Worm (Caenorhabditis elegans): ENCODE data around the gene sre-31.

Gene sre-31

ce11 chrII:12408717-12409116 lies at the start of gene sre-31:
Gene sre-31, minus strand, starts transcription at chrII:12408817.
- TF ChIP-seq R02D3.7 (tag; optimal IDR thresholded peaks at IDR 0.05) (no peak), fkh-10 (GFP tag; optimal IDR thresholded peaks at IDR 0.05) (no peak), nhr-67 (tag; optimal IDR thresholded peaks at IDR 0.05) (no peak), unc-39 (tag; optimal IDR thresholded peaks at IDR 0.05) (no peak), sea-2 (GFP tag; optimal IDR thresholded peaks at IDR 0.05) (no peak), fkh-2 (tag; optimal IDR thresholded peaks at IDR 0.05) (no peak), daf-12 (tag; optimal IDR thresholded peaks at IDR 0.05) (no peak)

ce11 chrII:12457275-12457674 lies 48.7 kb upstream of the sre-31 start, which contains the start of gene sre-38:
Gene sre-38, plus strand, starts transcription at chrII:12457575.
- TF ChIP-seq aly-2 (tag; optimal IDR thresholded peaks at IDR 0.05) (no peak), ztf-11 (tag; optimal IDR thresholded peaks at IDR 0.05) (no peak), snpc-4 (tag; optimal IDR thresholded peaks at IDR 0.05) (no peak), nhr-237 (tag; optimal IDR thresholded peaks at IDR 0.05) (no peak), unc-62 (GFP tag; optimal IDR thresholded peaks at IDR 0.05) (no peak), mdl-1 (tag; optimal IDR thresholded peaks at IDR 0.05) (no peak), nfya-1 (tag; optimal IDR thresholded peaks at IDR 0.05; ENCODE audit: insufficient read depth) (no peak), sea-2 (GFP tag; optimal IDR thresholded peaks at IDR 0.05) (no peak), jun-1 (tag; optimal IDR thresholded peaks at IDR 0.05) (no peak), hmg-11 (tag; optimal IDR thresholded peaks at IDR 0.05) (no peak), elt-3 (tag; optimal IDR thresholded peaks at IDR 0.05) (no peak), elt-2 (tag; optimal IDR thresholded peaks at IDR 0.05) (no peak), eor-1 (tag; optimal IDR thresholded peaks at IDR 0.05) (no peak), nhr-11 (tag; optimal IDR thresholded peaks at IDR 0.05) (no peak), ama-1 (optimal IDR thresholded peaks at IDR 0.05) (no peak), nhr-28 (tag; optimal IDR thresholded peaks at IDR 0.05) (no peak), R02D3.7 (tag; optimal IDR thresholded peaks at IDR 0.05) (no peak), mml-1 (tag; optimal IDR thresholded peaks at IDR 0.05) (no peak), ceh-82 (tag; optimal IDR thresholded peaks at IDR 0.05) (no peak), fkh-10 (GFP tag; optimal IDR thresholded peaks at IDR 0.05) (no peak)

ce11 chrII:12456633-12457032 lies 48.0 kb upstream of the sre-31 start, which contains the start of gene sre-32:
Gene sre-32, minus strand, starts transcription at chrII:12456733.
- TF ChIP-seq nhr-77 (tag; optimal IDR thresholded peaks at IDR 0.05) (no peak), lsy-12 (tag; optimal IDR thresholded peaks at IDR 0.05) (no peak), unc-39 (tag; optimal IDR thresholded peaks at IDR 0.05) (no peak), aly-2 (tag; optimal IDR thresholded peaks at IDR 0.05) (no peak), mdl-1 (tag; optimal IDR thresholded peaks at IDR 0.05) (no peak), nhr-25 (tag; optimal IDR thresholded peaks at IDR 0.05) (no peak), egl-27 (tag; optimal IDR thresholded peaks at IDR 0.05) (no peak), nhr-23 (tag; optimal IDR thresholded peaks at IDR 0.05) (no peak), ceh-9 (tag; optimal IDR thresholded peaks at IDR 0.05) (no peak), fkh-2 (tag; optimal IDR thresholded peaks at IDR 0.05) (no peak), fkh-10 (GFP tag; optimal IDR thresholded peaks at IDR 0.05) (no peak)

- TF ChIP-seq daf-12 (tag; optimal IDR thresholded peaks at IDR 0.05) (no peak), jun-1 (tag; optimal IDR thresholded peaks at IDR 0.05) (no peak), mml-1 (tag; optimal IDR thresholded peaks at IDR 0.05) (no peak), fkh-2 (tag; optimal IDR thresholded peaks at IDR 0.05) (no peak), nfya-1 (tag; optimal IDR thresholded peaks at IDR 0.05; ENCODE audit: insufficient read depth) (no peak), eor-1 (tag; optimal IDR thresholded peaks at IDR 0.05) (no peak), elt-1 (tag; optimal IDR thresholded peaks at IDR 0.05) (no peak), hmg-11 (tag; optimal IDR thresholded peaks at IDR 0.05) (no peak), egl-5 (tag; optimal IDR thresholded peaks at IDR 0.05) (no peak), elt-3 (tag; optimal IDR thresholded peaks at IDR 0.05) (no peak), ceh-16 (tag; optimal IDR thresholded peaks at IDR 0.05) (no peak), elt-2 (tag; optimal IDR thresholded peaks at IDR 0.05) (no peak), nhr-76 (tag; optimal IDR thresholded peaks at IDR 0.05) (no peak), snpc-4 (tag; optimal IDR thresholded peaks at IDR 0.05) (no peak), pqm-1 (tag; optimal IDR thresholded peaks at IDR 0.05) (no peak), egl-27 (tag; optimal IDR thresholded peaks at IDR 0.05) (no peak), nhr-11 (tag; optimal IDR thresholded peaks at IDR 0.05) (no peak)
These were observed 44.2 kb upstream of the sre-31 start, which contains the start of the genes sre-35 and sre-33 for ce11 chrII:12452754-12453352. Gene sre-35, minus strand, starts transcription at chrII:12452854. Gene sre-33, plus strand, starts transcription at chrII:12453302.
